Fruit fly (Drosophila melanogaster) whole organism, embryonic: ENCODE results near the gene DppIII.

ENCODE experiments used
- Asciz ChIP-seq: fragments of 200-800 bp; sonication (Bioruptor generic); optimal IDR thresholded peaks from 2 replicates; lab custom pipeline; 2017; ENCODE audit warnings: missing biosample characterization, mild to moderate bottlenecking, missing genetic modification characterization, missing genetic modification reagents
- CG1233 ChIP-seq: fragments of 200-800 bp; sonication (Bioruptor generic); optimal IDR thresholded peaks from 4 replicates; lab custom pipeline; 2018; ENCODE audit warnings: missing biosample characterization, mild to moderate bottlenecking, missing genetic modification characterization
- CG13287 ChIP-seq: fragments of 200-800 bp; sonication (Bioruptor generic); IDR thresholded peaks from 2 replicates; pipeline ENCODE4 v1.3.6; 2022; ENCODE audit warnings: missing biosample characterization, missing genetic modification characterization; ENCODE audit not compliant: partially characterized antibody
- CG13624 ChIP-seq: fragments of 200-800 bp; sonication (Bioruptor generic); optimal IDR thresholded peaks from 2 replicates; lab custom pipeline; 2016; ENCODE audit warnings: missing biosample characterization, missing genetic modification characterization
- CG15514 ChIP-seq: fragments of 200-800 bp; sonication (Bioruptor generic); optimal IDR thresholded peaks from 3 replicates; lab custom pipeline; 2017; ENCODE audit warnings: missing biosample characterization, missing genetic modification characterization, mild to moderate bottlenecking, moderate library complexity, missing genetic modification reagents
- CG15601 ChIP-seq: fragments of 200-800 bp; sonication (Bioruptor generic); optimal IDR thresholded peaks from 3 replicates; lab custom pipeline; 2019; ENCODE audit warnings: missing biosample characterization, mild to moderate bottlenecking, missing genetic modification characterization, moderate library complexity
- CG17186 ChIP-seq: fragments of 200-800 bp; sonication (Bioruptor generic); optimal IDR thresholded peaks from 3 replicates; lab custom pipeline; 2017; ENCODE audit warnings: missing biosample characterization, missing genetic modification reagents, missing genetic modification characterization
- CG17359 ChIP-seq: fragments of 200-800 bp; sonication (Bioruptor generic); optimal IDR thresholded peaks from 3 replicates; lab custom pipeline; 2018; ENCODE audit warnings: missing biosample characterization, mild to moderate bottlenecking, missing genetic modification characterization, moderate library complexity
- CG2116 ChIP-seq: fragments of 200-800 bp; sonication (Bioruptor generic); optimal IDR thresholded peaks from 3 replicates; lab custom pipeline; 2018; ENCODE audit warnings: missing biosample characterization, mild to moderate bottlenecking, missing genetic modification characterization
- CG2712 ChIP-seq: fragments of 200-800 bp; optimal IDR thresholded peaks from 3 replicates; lab custom pipeline; 2019; ENCODE audit warnings: missing biosample characterization, mild to moderate bottlenecking, missing genetic modification characterization, moderate library complexity
- CG33213 ChIP-seq: fragments of 200-800 bp; sonication (Bioruptor generic); optimal IDR thresholded peaks from 3 replicates; lab custom pipeline; 2016; ENCODE audit warnings: missing biosample characterization, missing genetic modification characterization
- CG3847 ChIP-seq: fragments of 200-800 bp; sonication (Bioruptor generic); IDR thresholded peaks from 2 replicates; pipeline ENCODE4 v1.3.6; 2022; ENCODE audit warnings: missing biosample characterization, missing genetic modification characterization
- CG3995 ChIP-seq: fragments of 200-800 bp; sonication (Bioruptor generic); optimal IDR thresholded peaks from 3 replicates; lab custom pipeline; 2016; ENCODE audit warnings: missing biosample characterization, missing genetic modification characterization
- CG4854 ChIP-seq: fragments of 200-800 bp; sonication (Bioruptor generic); optimal IDR thresholded peaks from 2 replicates; lab custom pipeline; 2016; ENCODE audit warnings: missing biosample characterization, missing genetic modification characterization, inconsistent platforms
- CG8924 ChIP-seq: fragments of 200-800 bp; optimal IDR thresholded peaks from 3 replicates; lab custom pipeline; 2019; ENCODE audit warnings: missing biosample characterization, mild to moderate bottlenecking, missing genetic modification characterization, moderate library complexity
- CTCF ChIP-seq: fragments of 200-800 bp; sonication (Bioruptor generic); optimal IDR thresholded peaks from 2 replicates; lab custom pipeline; 2017; ENCODE audit warnings: missing biosample characterization, mild to moderate bottlenecking, missing genetic modification characterization, moderate library complexity
- Deaf1 ChIP-seq: fragments of 200-800 bp; optimal IDR thresholded peaks from 3 replicates; lab custom pipeline; 2019; ENCODE audit warnings: missing biosample characterization, mild to moderate bottlenecking, missing genetic modification characterization, moderate library complexity
- Dip2 ChIP-seq: fragments of 200-800 bp; sonication (Bioruptor generic); IDR thresholded peaks from 2 replicates; pipeline ENCODE4 v1.3.6; 2022; ENCODE audit warnings: missing biosample characterization, missing genetic modification characterization
- Dll ChIP-seq: fragments of 200-800 bp; sonication (Bioruptor generic); IDR thresholded peaks from 4 replicates; pipeline ENCODE4 v1.3.6; 2022; ENCODE audit warnings: missing biosample characterization, missing genetic modification characterization; ENCODE audit not compliant: partially characterized antibody
- HHEX ChIP-seq: fragments of 200-800 bp; sonication (Bioruptor generic); optimal IDR thresholded peaks from 3 replicates; lab custom pipeline; 2017; ENCODE audit warnings: missing biosample characterization, mild to moderate bottlenecking, missing genetic modification characterization, missing genetic modification reagents
- MBD-R2 ChIP-seq: fragments of 200-800 bp; sonication (Bioruptor generic); IDR thresholded peaks from 2 replicates; pipeline ENCODE4 v1.3.6; 2022; ENCODE audit warnings: missing biosample characterization, missing genetic modification characterization
- MTF-1 ChIP-seq: fragments of 200-800 bp; sonication (Bioruptor generic); optimal IDR thresholded peaks from 2 replicates; lab custom pipeline; 2018; ENCODE audit warnings: missing biosample characterization, mild to moderate bottlenecking, missing genetic modification characterization, borderline replicate concordance
- Med ChIP-seq: fragments of 200-800 bp; sonication (Bioruptor generic); peaks from one replicate; lab custom pipeline; 2016; ENCODE audit warnings: missing biosample characterization, missing genetic modification characterization, mild to moderate bottlenecking, inconsistent platforms, moderate library complexity
- Ptx1 ChIP-seq: fragments of 200-800 bp; sonication (Bioruptor generic); IDR thresholded peaks from 2 replicates; pipeline ENCODE4 v1.3.6; 2022; ENCODE audit warnings: missing biosample characterization, missing genetic modification characterization
- Sry-δ ChIP-seq: fragments of 200-800 bp; sonication (Bioruptor generic); optimal IDR thresholded peaks from 2 replicates; lab custom pipeline; 2016; ENCODE audit warnings: missing biosample characterization, missing genetic modification characterization
- Trl ChIP-seq, 3 experiments: fragments of >200 bp in 2 of 3; fragments of 200-800 bp in 1 of 3; sonication (Bioruptor generic) in 1 of 3; optimal IDR thresholded peaks; 2 replicates in 1 of 3; 3 replicates in 2 of 3; lab custom pipeline; 2016 to 2017; ENCODE audit warnings: missing biosample characterization in 1 of 3, missing genetic modification characterization in 1 of 3
- ash1 ChIP-seq: fragments of 200-800 bp; sonication (Bioruptor generic); optimal IDR thresholded peaks from 2 replicates; lab custom pipeline; 2018; ENCODE audit warnings: missing biosample characterization, mild to moderate bottlenecking, missing genetic modification characterization
- cwo ChIP-seq: fragments of 200-800 bp; sonication (Bioruptor generic); optimal IDR thresholded peaks from 3 replicates; lab custom pipeline; 2017; ENCODE audit warnings: missing biosample characterization, missing genetic modification characterization, mild to moderate bottlenecking, moderate library complexity, missing genetic modification reagents
- eve ChIP-seq, 2 experiments: fragments of >200 bp; optimal IDR thresholded peaks; 2 replicates each; lab custom pipeline; 2017; ENCODE audit warnings: missing biosample characterization in 2 of 2, missing genetic modification characterization in 2 of 2
- gro ChIP-seq: fragments of 200-800 bp; sonication (Bioruptor generic); optimal IDR thresholded peaks from 2 replicates; lab custom pipeline; 2016; ENCODE audit warnings: missing biosample characterization, missing genetic modification characterization
- hbn ChIP-seq: fragments of 200-800 bp; sonication (Bioruptor generic); IDR thresholded peaks from 2 replicates; pipeline ENCODE4 v1.3.6; 2022; ENCODE audit warnings: missing biosample characterization, missing genetic modification characterization; ENCODE audit not compliant: partially characterized antibody
- org-1 ChIP-seq: fragments of 200-800 bp; sonication (Bioruptor generic); optimal IDR thresholded peaks from 2 replicates; lab custom pipeline; 2017; ENCODE audit warnings: missing biosample characterization, missing genetic modification characterization
- pnt ChIP-seq: fragments of 200-800 bp; sonication (Bioruptor generic); optimal IDR thresholded peaks from 3 replicates; lab custom pipeline; 2016; ENCODE audit warnings: missing biosample characterization, missing genetic modification characterization
- pzg ChIP-seq: fragments of 200-800 bp; sonication (Bioruptor generic); optimal IDR thresholded peaks from 3 replicates; lab custom pipeline; 2018; ENCODE audit warnings: missing biosample characterization, mild to moderate bottlenecking, missing genetic modification characterization, moderate library complexity
- row ChIP-seq: fragments of 200-800 bp; sonication (Bioruptor generic); IDR thresholded peaks from 3 replicates; pipeline ENCODE4 v1.3.6; 2022; ENCODE audit warnings: missing biosample characterization, missing genetic modification characterization
- sc ChIP-seq, 3 experiments: fragments of >200 bp in 2 of 3; fragments of 200-800 bp in 1 of 3; sonication (Bioruptor generic) in 1 of 3; optimal IDR thresholded peaks; 2 replicates in 2 of 3; 3 replicates in 1 of 3; lab custom pipeline; 2017; ENCODE audit warnings: mild to moderate bottlenecking in 1 of 3, missing biosample characterization in 1 of 3, missing genetic modification characterization in 1 of 3, missing genetic modification reagents in 1 of 3
- sens ChIP-seq: fragments of 200-800 bp; sonication (Bioruptor generic); peaks from one replicate; lab custom pipeline; 2016; ENCODE audit warnings: missing biosample characterization, missing genetic modification characterization
- sna ChIP-seq: fragments of 200-800 bp; sonication (Bioruptor generic); IDR thresholded peaks from 2 replicates; pipeline ENCODE4 v1.3.6; 2022; ENCODE audit warnings: missing biosample characterization, missing genetic modification characterization; ENCODE audit not compliant: partially characterized antibody
- trem ChIP-seq: fragments of 200-800 bp; optimal IDR thresholded peaks from 3 replicates; lab custom pipeline; 2019; ENCODE audit warnings: missing biosample characterization, mild to moderate bottlenecking, missing genetic modification characterization, moderate library complexity
- tup ChIP-seq: fragments of 200-800 bp; sonication (Bioruptor generic); optimal IDR thresholded peaks from 2 replicates; lab custom pipeline; 2016; ENCODE audit warnings: missing biosample characterization, mild to moderate bottlenecking, missing genetic modification characterization, moderate library complexity

DppIII gene

DNA sequence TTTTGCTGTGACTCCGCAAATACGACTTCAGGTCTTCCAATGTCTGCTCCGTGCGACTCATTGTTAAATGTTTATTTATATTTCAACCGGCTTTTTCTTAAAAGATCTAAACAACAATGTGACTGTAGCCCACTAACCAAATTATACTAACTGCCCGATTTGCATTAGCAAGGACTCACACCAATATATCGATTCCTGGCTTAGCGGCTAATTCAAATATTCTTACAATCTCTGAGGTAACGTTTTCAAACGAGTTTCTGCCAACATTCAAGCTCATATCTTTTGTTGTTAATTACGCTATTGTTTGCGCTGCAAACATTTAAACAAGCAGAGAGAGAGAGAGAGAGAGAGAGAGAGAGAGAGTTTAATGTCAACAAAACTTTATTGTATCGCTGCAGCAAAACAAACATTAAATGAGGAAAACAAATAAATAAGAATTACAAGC lies 35.7 kb upstream of the DppIII start, which contains the start of gene tex (continued):
- TF ChIP-seq CG1233 (GFP tag; lab: Kevin White, UChicago) (peak; percentile 22), Dll (peak; percentile 62; the same call in 3 of the 4 replicates), CG15601 (tag; lab: Kevin White, UChicago) (peak; percentile 55), CG3847 (GFP tag; lab: Robert Waterston, UW) (no peak), gro (no peak), Asciz (peak; percentile 89), CG3995 (GFP tag; lab: Kevin White, UChicago) (no peak), CG2116 (GFP tag; lab: Kevin White, UChicago) (peak; percentile 55), CG15514 (GFP tag; lab: Kevin White, UChicago) (peak; percentile 56), cwo (GFP tag; lab: Kevin White, UChicago) (no peak), Ptx1 (GFP tag; lab: Robert Waterston, UW) (no peak), CG17359 (tag; lab: Kevin White, UChicago) (peak; percentile 55), CG4854 (GFP tag; lab: Kevin White, UChicago) (no peak), CG13624 (GFP tag; lab: Kevin White, UChicago) (no peak), sna (GFP tag; lab: Robert Waterston, UW) (0 out of 2 replicates have a peak, but pooled peaks have one; percentile 44), org-1 (GFP tag; lab: Kevin White, UChicago) (peak; percentile 29), CTCF (GFP tag; lab: Kevin White, UChicago) (peak; percentile 19), MTF-1 (GFP tag; lab: Kevin White, UChicago) (peak; percentile 74), CG17186 (peak; percentile 64), HHEX (GFP tag; lab: Kevin White, UChicago) (peak; percentile 37), eve (GFP tag; optimal IDR thresholded peaks at IDR 0.05; lab: Kevin White, UChicago) (no peak), CG13287 (peak; percentile 67), pnt (GFP tag; lab: Kevin White, UChicago) (peak; percentile 12), row (GFP tag; lab: Robert Waterston, UW) (no peak), CG8924 (tag; lab: Kevin White, UChicago) (peak; percentile 59), Dip2 (GFP tag; lab: Robert Waterston, UW) (no peak), sc (optimal IDR thresholded peaks at IDR 0.05; lab: Kevin White, UChicago) (no peak), sc (GFP tag; optimal IDR thresholded peaks at IDR 0.05; lab: Kevin White, UChicago) (peak; percentile 15), trem (tag; lab: Kevin White, UChicago) (peak; percentile 79), pzg (GFP tag; lab: Kevin White, UChicago) (peak; percentile 89), sens (GFP tag; lab: Kevin White, UChicago) (peak; percentile 94), Deaf1 (tag; lab: Kevin White, UChicago) (no peak), Sry-δ (GFP tag; lab: Kevin White, UChicago) (peak; percentile 66), ash1 (GFP tag; lab: Kevin White, UChicago) (no peak), Trl (optimal IDR thresholded peaks at IDR 0.05; lab: Kevin White, UChicago) (peak in 1 of 2 experiments; percentile 52), Trl (GFP tag; optimal IDR thresholded peaks at IDR 0.05; lab: Kevin White, UChicago) (peak; percentile 50), CG2712 (tag; lab: Kevin White, UChicago) (peak; percentile 55), tup (GFP tag; lab: Kevin White, UChicago) (no peak), MBD-R2 (GFP tag; lab: Robert Waterston, UW) (peak; percentile 76), CG33213 (GFP tag; lab: Kevin White, UChicago) (peak; percentile 58)
- TF ChIP-seq, all 482 proteins: peak for 146

DNA sequence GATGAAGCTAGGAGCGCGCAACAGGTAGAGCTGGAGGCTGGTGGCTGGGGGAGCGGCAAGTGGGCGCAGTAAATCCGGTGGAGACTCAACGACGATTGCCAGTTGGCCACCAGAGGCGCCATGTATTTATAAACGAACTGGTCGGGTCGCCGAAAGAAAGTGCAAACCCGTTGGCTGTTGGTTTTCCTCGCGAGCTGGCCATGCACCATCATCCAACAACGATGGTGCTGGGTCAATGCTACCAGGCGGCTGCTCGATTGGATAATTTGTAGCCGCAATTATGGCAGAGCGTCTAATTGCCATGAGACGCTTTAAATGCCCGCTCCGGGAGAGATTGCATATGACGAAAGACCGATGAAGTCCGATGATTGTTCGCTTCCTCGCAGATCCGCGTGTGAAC lies 33.5 kb upstream of the DppIII start, which contains the start of gene CG11693:
Gene CG11693, minus strand, starts transcription at position 101 of the 400 bp plus-strand sequence.
- no peak for TF ChIP-seq hbn
- peak; percentile 1 for TF ChIP-seq Med
